Worm (Caenorhabditis elegans) whole organism, early embryonic: Measurements from ENCODE around the gene C44E12.1.

Source experiments
- B0310.2 ChIP-seq: sonication (generic microtip); optimal IDR thresholded peaks from 2 replicates; lab custom pipeline; 2016; ENCODE audit warnings: mild to moderate bottlenecking, missing genetic modification characterization, missing compliant biosample characterization
- aly-1 ChIP-seq: sonication (generic microtip); optimal IDR thresholded peaks from 2 replicates; lab custom pipeline; 2016; ENCODE audit warnings: missing genetic modification characterization, missing compliant biosample characterization
- ama-1 ChIP-seq: fragments of 150-350 bp; optimal IDR thresholded peaks from 2 replicates; lab custom pipeline; 2014
- ceh-13 ChIP-seq: fragments of 200-800 bp; sonication (Bioruptor generic); optimal IDR thresholded peaks from 2 replicates; lab custom pipeline; 2018; ENCODE audit warnings: mild to moderate bottlenecking, missing genetic modification characterization, missing compliant biosample characterization
- ceh-36 ChIP-seq: sonication (generic microtip); optimal IDR thresholded peaks from 2 replicates; lab custom pipeline; 2016; ENCODE audit warnings: missing genetic modification characterization, inconsistent platforms, missing compliant biosample characterization
- hmbx-1 ChIP-seq: sonication (generic microtip); optimal IDR thresholded peaks from 2 replicates; lab custom pipeline; 2016; ENCODE audit warnings: mild to moderate bottlenecking, missing genetic modification characterization, missing compliant biosample characterization
- tbx-11 ChIP-seq: fragments of 200-800 bp; sonication (Bioruptor generic); IDR thresholded peaks from 2 replicates; pipeline ENCODE4 v1.3.6; 2022; ENCODE audit warnings: missing genetic modification characterization, missing compliant biosample characterization

DNA sequence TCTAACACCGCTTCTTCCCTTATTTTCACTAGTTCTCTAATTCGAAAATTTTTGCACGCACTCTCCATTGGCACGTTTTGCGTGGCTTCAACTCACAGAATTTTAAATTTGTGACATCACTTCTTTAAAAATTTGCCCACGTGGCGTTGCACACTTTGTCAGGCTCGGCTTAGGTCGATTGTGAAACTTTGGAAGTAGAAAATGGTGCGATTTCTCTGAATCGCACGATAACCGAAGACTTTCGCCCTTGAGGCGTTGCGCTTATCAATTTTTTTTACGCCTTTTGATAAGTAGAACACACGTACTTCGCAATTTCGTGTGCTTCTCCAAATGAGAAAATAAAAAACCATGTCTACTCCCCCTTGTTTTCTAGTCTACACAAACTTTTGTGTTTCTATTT lies 18.4 kb upstream of the C44E12.1 start:
- no peak for TF ChIP-seq ama-1 (lab: Kevin White, UChicago)
- TF ChIP-seq aly-1 (tag; lab: Kevin White, UChicago): no peak
- TF ChIP-seq tbx-11 (GFP tag; lab: Robert Waterston, UW): no peak
- TF ChIP-seq B0310.2 (tag; lab: Kevin White, UChicago): no peak
- no peak for TF ChIP-seq ceh-13 (GFP tag; lab: Kevin White, UChicago)
- no peak for TF ChIP-seq hmbx-1
- no peak for TF ChIP-seq ceh-36 (tag; lab: Kevin White, UChicago)
